Fruit fly (Drosophila melanogaster): ENCODE measurements around the gene Osi13.

- no peak for TF ChIP-seq Clk (GFP tag; optimal IDR thresholded peaks at IDR 0.05)
- no peak for TF ChIP-seq Crg-1 (GFP tag; optimal IDR thresholded peaks at IDR 0.05)
- no peak for TF ChIP-seq Hr96 (GFP tag; optimal IDR thresholded peaks at IDR 0.05)
- TF ChIP-seq CG11617 (GFP tag; optimal IDR thresholded peaks at IDR 0.05): no peak
- no peak for TF ChIP-seq ovo (GFP tag; optimal IDR thresholded peaks at IDR 0.05)
- no peak for TF ChIP-seq CG1620 (GFP tag; optimal IDR thresholded peaks at IDR 0.05)
- TF ChIP-seq cnc (optimal IDR thresholded peaks at IDR 0.05): no peak
- TF ChIP-seq kay (GFP tag; ENCODE audit: borderline replicate concordance): no peak
- TF ChIP-seq CG7045 (GFP tag; optimal IDR thresholded peaks at IDR 0.05): no peak
- TF ChIP-seq cic (GFP tag; optimal IDR thresholded peaks at IDR 0.05): no peak
These were observed 46.6 kb upstream of the Osi13 start for dm6 chr3R:6244986-6245385.

Measured in whole organism, adult.